Worm (Caenorhabditis elegans): Measurements from ENCODE around the gene str-164.
A peak's percentile ranks its signal among the peaks of the same experiment; 100 is the strongest.

Gene str-164

ce11 chrIV:4930754-4931322 lies 29.7 kb upstream of the str-164 start (continued):
- TF ChIP-seq F55B11.4 (tag; optimal IDR thresholded peaks at IDR 0.05; ENCODE audit: borderline replicate concordance, insufficient read depth), result no peak
- peak; percentile 59 for TF ChIP-seq snpc-1.3 (tag; optimal IDR thresholded peaks at IDR 0.05; ENCODE audit: insufficient read depth)

ce11 chrIV:4934103-4934502 lies 26.4 kb upstream of the str-164 start, which contains the start of gene str-153:
str-153 (plus strand) TSS chrIV:4934403.
- no peak for TF ChIP-seq bed-1 (GFP tag; IDR thresholded peaks at IDR 0.05)
- TF ChIP-seq F57A8.1 (GFP tag; optimal IDR thresholded peaks at IDR 0.05), result no peak

ce11 chrIV:4937647-4938046 lies 22.9 kb upstream of the str-164 start, which contains the start of gene fbxa-86:
fbxa-86 (minus strand) TSS chrIV:4938013.
- no peak for TF ChIP-seq ztf-25 (GFP tag; IDR thresholded peaks at IDR 0.05)
- TF ChIP-seq F23B12.7 (tag; optimal IDR thresholded peaks at IDR 0.05; ENCODE audit: insufficient read depth), result no peak
- no peak for TF ChIP-seq ztf-28 (GFP tag; IDR thresholded peaks at IDR 0.05)
- no peak for TF ChIP-seq Y95B8A.8 (GFP tag; IDR thresholded peaks at IDR 0.05)
- TF ChIP-seq Y53G8AR.9 (GFP tag; conservative IDR thresholded peaks at IDR 0.05), result no peak
- no peak for TF ChIP-seq ZK185.1 (tag; optimal IDR thresholded peaks at IDR 0.05; ENCODE audit: poor library complexity, severe bottlenecking)
- no peak for TF ChIP-seq K11D2.4 (GFP tag; IDR thresholded peaks at IDR 0.05)
- no peak for TF ChIP-seq F52B5.7 (tag; optimal IDR thresholded peaks at IDR 0.05)
- TF ChIP-seq lin-54 (GFP tag; optimal IDR thresholded peaks at IDR 0.05), result no peak
- TF ChIP-seq Y79H2A.3 (GFP tag; conservative IDR thresholded peaks at IDR 0.05), result no peak
- no peak for TF ChIP-seq hlh-12 (tag; optimal IDR thresholded peaks at IDR 0.05)
- TF ChIP-seq nfyb-1 (GFP tag; IDR thresholded peaks at IDR 0.05), result no peak
- TF ChIP-seq tbx-9 (tag; optimal IDR thresholded peaks at IDR 0.05; ENCODE audit: borderline replicate concordance), result no peak
- no peak for TF ChIP-seq Y56A3A.18 (GFP tag; IDR thresholded peaks at IDR 0.05)
- no peak for TF ChIP-seq snpc-3.4 (tag; optimal IDR thresholded peaks at IDR 0.05)
- no peak for TF ChIP-seq madf-10 (tag; optimal IDR thresholded peaks at IDR 0.05)
- no peak for TF ChIP-seq cebp-2 (GFP tag; IDR thresholded peaks at IDR 0.05)
- TF ChIP-seq B0261.1 (tag; optimal IDR thresholded peaks at IDR 0.05), result no peak
- no peak for TF ChIP-seq ztf-6 (GFP tag; IDR thresholded peaks at IDR 0.05)
- no peak for TF ChIP-seq die-1 (tag; optimal IDR thresholded peaks at IDR 0.05)

- no peak for TF ChIP-seq madf-10 (tag; optimal IDR thresholded peaks at IDR 0.05)
- no peak for TF ChIP-seq Y56A3A.18 (GFP tag; IDR thresholded peaks at IDR 0.05)
- TF ChIP-seq cebp-2 (GFP tag; IDR thresholded peaks at IDR 0.05), result no peak
- no peak for TF ChIP-seq rpc-1 (optimal IDR thresholded peaks at IDR 0.05)
- no peak for TF ChIP-seq rpc-1 (tag; optimal IDR thresholded peaks at IDR 0.05)
- no peak for TF ChIP-seq ztf-6 (GFP tag; IDR thresholded peaks at IDR 0.05)
- TF ChIP-seq sdz-38 (tag; optimal IDR thresholded peaks at IDR 0.05), result no peak
- no peak for TF ChIP-seq ztf-25 (GFP tag; IDR thresholded peaks at IDR 0.05)
- TF ChIP-seq atf-7 (tag; optimal IDR thresholded peaks at IDR 0.05), result no peak
Observed at ce11 chrIV:4938664-4939063, 21.9 kb upstream of the str-164 start, which contains the start of gene str-168. str-168 (plus strand) TSS chrIV:4938964.

ce11 chrIV:4941681-4942080 lies 18.9 kb upstream of the str-164 start, which contains the start of gene Y9C9A.5:
Y9C9A.5 (plus strand) TSS chrIV:4941981.
- TF ChIP-seq mcd-1 (GFP tag; IDR thresholded peaks at IDR 0.05), result no peak
- no peak for TF ChIP-seq sptf-2 (GFP tag; optimal IDR thresholded peaks at IDR 0.05)
- TF ChIP-seq snpc-4 (GFP tag; optimal IDR thresholded peaks at IDR 0.05), result no peak
- TF ChIP-seq snpc-4 (tag; optimal IDR thresholded peaks at IDR 0.05), result no peak
- TF ChIP-seq lin-26 (GFP tag; IDR thresholded peaks at IDR 0.05), result no peak
- no peak for TF ChIP-seq F57C9.4 (tag; optimal IDR thresholded peaks at IDR 0.05)
- TF ChIP-seq F33H1.4 (GFP tag; IDR thresholded peaks at IDR 0.05), result no peak
- TF ChIP-seq bed-2 (GFP tag; IDR thresholded peaks at IDR 0.05), result no peak
- no peak for TF ChIP-seq F49E8.2 (tag; optimal IDR thresholded peaks at IDR 0.05; ENCODE audit: insufficient read depth)
- TF ChIP-seq ZK185.1 (tag; optimal IDR thresholded peaks at IDR 0.05; ENCODE audit: poor library complexity, severe bottlenecking), result no peak
- no peak for TF ChIP-seq lin-35 (GFP tag; optimal IDR thresholded peaks at IDR 0.05)
- TF ChIP-seq attf-5 (GFP tag; optimal IDR thresholded peaks at IDR 0.05), result no peak
- TF ChIP-seq K11D2.4 (GFP tag; IDR thresholded peaks at IDR 0.05), result no peak
- no peak for TF ChIP-seq mes-4 (tag; optimal IDR thresholded peaks at IDR 0.05)
- no peak for TF ChIP-seq snpc-1.1 (tag; optimal IDR thresholded peaks at IDR 0.05; ENCODE audit: insufficient read depth)
- TF ChIP-seq snpc-3.4 (tag; optimal IDR thresholded peaks at IDR 0.05), result no peak
- no peak for TF ChIP-seq mxl-1 (tag; optimal IDR thresholded peaks at IDR 0.05)

All from whole organism, young adult.